Fruit fly (Drosophila melanogaster): Measurements from ENCODE around the gene lmgB.
A peak's percentile ranks its signal among the peaks of the same experiment; 100 is the strongest.

The lmgB gene

dm6 chr2L:8517256-8517694 is 11.1 kb downstream of the lmgB start, which contains the start of the genes mRpL51 and Uba4 (continued):
- TF ChIP-seq CG10979 (tag; optimal IDR thresholded peaks at IDR 0.05) (peak; percentile 18), Oli (tag; optimal IDR thresholded peaks at IDR 0.05) (no peak)

dm6 chr2L:8514748-8515147 is 13.7 kb downstream of the lmgB start, which contains the start of the genes CG13097 and PIG-U:
CG13097 (minus strand) TSS chr2L:8514868.
PIG-U (plus strand) TSS chr2L:8515096.
- TF ChIP-seq mld (GFP tag; IDR thresholded peaks at IDR 0.05; ENCODE audit: partially characterized antibody) (peak; percentile 74; the same call in 1 of the 3 replicates), CG8924 (tag; optimal IDR thresholded peaks at IDR 0.05) (peak; percentile 69), CG18011 (GFP tag; optimal IDR thresholded peaks at IDR 0.05) (peak; percentile 72), CG2129 (GFP tag; IDR thresholded peaks at IDR 0.05; ENCODE audit: partially characterized antibody) (peak; percentile 97), CG30020 (tag; optimal IDR thresholded peaks at IDR 0.05) (peak; percentile 77), CrebB (tag; optimal IDR thresholded peaks at IDR 0.05) (peak; percentile 30), Abd-B (GFP tag; optimal IDR thresholded peaks at IDR 0.05) (peak; percentile 64), tll (GFP tag; optimal IDR thresholded peaks at IDR 0.05) (no peak), CG11247 (GFP tag; IDR thresholded peaks at IDR 0.05) (peak; percentile 77), CG8944 (GFP tag; optimal IDR thresholded peaks at IDR 0.05) (peak; percentile 75), dm (GFP tag; optimal IDR thresholded peaks at IDR 0.05) (peak; percentile 81), oc (tag; optimal IDR thresholded peaks at IDR 0.05) (no peak), CG18599 (GFP tag; optimal IDR thresholded peaks at IDR 0.05) (no peak), CG6689 (GFP tag; IDR thresholded peaks at IDR 0.05) (peak; percentile 78), Nf-YB (GFP tag; optimal IDR thresholded peaks at IDR 0.05) (peak; percentile 44), Fer1 (GFP tag; optimal IDR thresholded peaks at IDR 0.05) (peak; percentile 84), Myb (GFP tag; optimal IDR thresholded peaks at IDR 0.05) (peak; percentile 68), CG7745 (tag; optimal IDR thresholded peaks at IDR 0.05) (no peak), CG9797 (GFP tag; optimal IDR thresholded peaks at IDR 0.05) (peak; percentile 43), CG9437 (GFP tag; optimal IDR thresholded peaks at IDR 0.05) (peak; percentile 46), fru (optimal IDR thresholded peaks at IDR 0.05) (no peak), NC2α (GFP tag; optimal IDR thresholded peaks at IDR 0.05) (no peak), al (GFP tag; IDR thresholded peaks at IDR 0.05) (peak; percentile 80), CG17802 (tag; optimal IDR thresholded peaks at IDR 0.05) (no peak), CG1647 (GFP tag; optimal IDR thresholded peaks at IDR 0.05) (peak; percentile 84), Xrp1 (GFP tag; IDR thresholded peaks at IDR 0.05) (peak; percentile 81), caup (GFP tag; optimal IDR thresholded peaks at IDR 0.05; ENCODE audit: severe bottlenecking) (peak; percentile 72), btn (GFP tag; optimal IDR thresholded peaks at IDR 0.05) (peak; percentile 14), tx (GFP tag; optimal IDR thresholded peaks at IDR 0.05) (peak; percentile 81), so (GFP tag; IDR thresholded peaks at IDR 0.05) (peak; percentile 71; the same call in 2 of the 3 replicates), dysf (GFP tag; IDR thresholded peaks at IDR 0.05) (peak; percentile 85), gem (tag; optimal IDR thresholded peaks at IDR 0.05) (peak; percentile 88), CG10147 (GFP tag; optimal IDR thresholded peaks at IDR 0.05) (peak; percentile 80), lola (GFP tag; optimal IDR thresholded peaks at IDR 0.05) (peak in 1 of 3 experiments; percentile 79), CG3281 (GFP tag; optimal IDR thresholded peaks at IDR 0.05) (peak; percentile 77), sqz (GFP tag; optimal IDR thresholded peaks at IDR 0.05) (no peak), CG16863 (GFP tag; optimal IDR thresholded peaks at IDR 0.05) (peak; percentile 50), CG13624 (GFP tag; optimal IDR thresholded peaks at IDR 0.05) (peak; percentile 81), fd3F (GFP tag; optimal IDR thresholded peaks at IDR 0.05) (peak; percentile 46), onecut (GFP tag; IDR thresholded peaks at IDR 0.05) (peak; percentile 51), aop (GFP tag; IDR thresholded peaks at IDR 0.05) (no peak), pho (GFP tag; optimal IDR thresholded peaks at IDR 0.05) (peak; percentile 74), C15 (GFP tag; IDR thresholded peaks at IDR 0.05) (no peak), CG11696 (GFP tag; IDR thresholded peaks at IDR 0.05) (0 out of 2 replicates have a peak, but pooled peaks have one; percentile 24), Antp (GFP tag; optimal IDR thresholded peaks at IDR 0.05) (peak; percentile 64), Lhr (GFP tag; optimal IDR thresholded peaks at IDR 0.05) (peak; percentile 62)
